Fruit fly (Drosophila melanogaster) whole organism, embryonic: ENCODE results near the gene CG13699.

Experiments
- Awh ChIP-seq: fragments of 200-800 bp; sonication (Bioruptor generic); IDR thresholded peaks from 2 replicates; pipeline ENCODE4, ENCODE4 v1.3.6; 2022; ENCODE audit warnings: missing biosample characterization, missing genetic modification characterization
- Bdp1 ChIP-seq: fragments of 200-800 bp; sonication (Bioruptor generic); optimal IDR thresholded peaks from 3 replicates; lab custom pipeline; 2016; ENCODE audit warnings: missing biosample characterization, missing genetic modification characterization
- CG10431 ChIP-seq: fragments of 200-800 bp; sonication (Bioruptor generic); optimal IDR thresholded peaks from 3 replicates; lab custom pipeline; 2018; ENCODE audit warnings: missing biosample characterization, mild to moderate bottlenecking, missing genetic modification characterization
- CG10543 ChIP-seq: fragments of 200-800 bp; sonication (Bioruptor generic); optimal IDR thresholded peaks from 3 replicates; lab custom pipeline; 2017; ENCODE audit warnings: missing biosample characterization, mild to moderate bottlenecking, missing genetic modification characterization, moderate library complexity
- CG11398 ChIP-seq: fragments of 200-800 bp; sonication (Bioruptor generic); optimal IDR thresholded peaks from 2 replicates; lab custom pipeline; 2016; ENCODE audit warnings: missing biosample characterization, missing genetic modification characterization
- CG11456 ChIP-seq: fragments of 200-800 bp; sonication (Bioruptor generic); IDR thresholded peaks from 3 replicates; pipeline ENCODE4 v1.3.6; 2022; ENCODE audit warnings: missing biosample characterization, missing genetic modification characterization
- CG12659 ChIP-seq: fragments of 200-800 bp; sonication (Bioruptor generic); optimal IDR thresholded peaks from 3 replicates; lab custom pipeline; 2017; ENCODE audit warnings: mild to moderate bottlenecking, missing biosample characterization, missing genetic modification reagents, missing genetic modification characterization
- CG15514 ChIP-seq: fragments of 200-800 bp; sonication (Bioruptor generic); optimal IDR thresholded peaks from 3 replicates; lab custom pipeline; 2017; ENCODE audit warnings: missing biosample characterization, missing genetic modification characterization, mild to moderate bottlenecking, moderate library complexity, missing genetic modification reagents
- CG1602 ChIP-seq: fragments of 200-800 bp; sonication (Bioruptor generic); optimal IDR thresholded peaks from 3 replicates; lab custom pipeline; 2016; ENCODE audit warnings: missing biosample characterization, missing genetic modification characterization
- CG17359 ChIP-seq: fragments of 200-800 bp; sonication (Bioruptor generic); optimal IDR thresholded peaks from 3 replicates; lab custom pipeline; 2018; ENCODE audit warnings: missing biosample characterization, mild to moderate bottlenecking, missing genetic modification characterization, moderate library complexity
- CG18476 ChIP-seq: fragments of 200-800 bp; sonication (Bioruptor generic); optimal IDR thresholded peaks from 2 replicates; lab custom pipeline; 2016; ENCODE audit warnings: missing biosample characterization, mild to moderate bottlenecking, missing genetic modification characterization
- CG18599 ChIP-seq: fragments of 200-800 bp; sonication (Bioruptor generic); optimal IDR thresholded peaks from 3 replicates; lab custom pipeline; 2017; ENCODE audit warnings: missing biosample characterization, missing genetic modification characterization, mild to moderate bottlenecking, moderate library complexity, missing genetic modification reagents
- CG2202 ChIP-seq: fragments of 200-800 bp; sonication (Bioruptor generic); optimal IDR thresholded peaks from 2 replicates; lab custom pipeline; 2018; ENCODE audit warnings: missing biosample characterization, mild to moderate bottlenecking, missing genetic modification characterization
- CG5953 ChIP-seq: fragments of 200-800 bp; sonication (Bioruptor generic); IDR thresholded peaks from 2 replicates; pipeline ENCODE4 v1.3.6; 2022; ENCODE audit warnings: missing biosample characterization, missing genetic modification characterization
- CG7745 ChIP-seq: fragments of 200-800 bp; sonication (Bioruptor generic); optimal IDR thresholded peaks from 2 replicates; lab custom pipeline; 2018; ENCODE audit warnings: missing biosample characterization, mild to moderate bottlenecking, missing genetic modification characterization, moderate library complexity
- CoRest ChIP-seq: fragments of 200-800 bp; sonication (Bioruptor generic); optimal IDR thresholded peaks from 3 replicates; lab custom pipeline; 2018; ENCODE audit warnings: missing biosample characterization, mild to moderate bottlenecking, missing genetic modification characterization, moderate library complexity
- D19B ChIP-seq: fragments of 200-800 bp; sonication (Bioruptor generic); optimal IDR thresholded peaks from 2 replicates; lab custom pipeline; 2017; ENCODE audit warnings: missing biosample characterization, mild to moderate bottlenecking, missing genetic modification characterization
- Deaf1 ChIP-seq: fragments of 200-800 bp; optimal IDR thresholded peaks from 3 replicates; lab custom pipeline; 2019; ENCODE audit warnings: missing biosample characterization, mild to moderate bottlenecking, missing genetic modification characterization, moderate library complexity
- Eip74EF ChIP-seq, 2 experiments: fragments of 200-800 bp in 1 of 2; fragments of >200 bp in 1 of 2; sonication (Bioruptor generic) in 1 of 2; optimal IDR thresholded peaks; 2 replicates each; lab custom pipeline; 2017 to 2019; ENCODE audit warnings: missing biosample characterization in 2 of 2, missing genetic modification characterization in 2 of 2, mild to moderate bottlenecking in 1 of 2, moderate library complexity in 1 of 2
- HmgD ChIP-seq: fragments of 200-800 bp; sonication (Bioruptor generic); optimal IDR thresholded peaks from 3 replicates; lab custom pipeline; 2016; ENCODE audit warnings: missing biosample characterization, missing genetic modification characterization
- Hr78 ChIP-seq, 2 experiments: fragments of 200-800 bp in 1 of 2; fragments of >200 bp in 1 of 2; sonication (Bioruptor generic) in 1 of 2; optimal IDR thresholded peaks; 2 replicates each; lab custom pipeline; 2017 to 2019; ENCODE audit warnings: missing biosample characterization in 2 of 2, missing genetic modification characterization in 2 of 2, mild to moderate bottlenecking in 1 of 2, moderate library complexity in 1 of 2
- MBD-R2 ChIP-seq: fragments of 200-800 bp; sonication (Bioruptor generic); IDR thresholded peaks from 2 replicates; pipeline ENCODE4 v1.3.6; 2022; ENCODE audit warnings: missing biosample characterization, missing genetic modification characterization
- NK7.1 ChIP-seq: fragments of 200-800 bp; sonication (Bioruptor generic); optimal IDR thresholded peaks from 3 replicates; lab custom pipeline; 2016; ENCODE audit warnings: missing biosample characterization, missing genetic modification characterization
- Nf-YA ChIP-seq: fragments of 200-800 bp; sonication (Bioruptor generic); IDR thresholded peaks from 2 replicates; pipeline ENCODE4 v1.3.6; 2022; ENCODE audit warnings: missing biosample characterization, missing genetic modification characterization
- Stat92E ChIP-seq, 3 experiments: fragments of >200 bp in 2 of 3; fragments of 200-800 bp in 1 of 3; sonication (Bioruptor generic) in 1 of 3; optimal IDR thresholded peaks; 2 replicates each; lab custom pipeline; 2017 to 2019; ENCODE audit warnings: missing biosample characterization in 3 of 3, missing genetic modification characterization in 3 of 3, mild to moderate bottlenecking in 1 of 3, moderate library complexity in 1 of 3
- Tbp ChIP-seq: fragments of >200 bp; optimal IDR thresholded peaks from 2 replicates; lab custom pipeline; 2018; ENCODE audit warnings: missing biosample characterization, missing genetic modification characterization
- Xbp1 ChIP-seq: fragments of 200-800 bp; sonication (Bioruptor generic); optimal IDR thresholded peaks from 3 replicates; lab custom pipeline; 2016; ENCODE audit warnings: missing biosample characterization, mild to moderate bottlenecking, missing genetic modification characterization
- bcd ChIP-seq: fragments of 200-800 bp; sonication (Bioruptor generic); optimal IDR thresholded peaks from 2 replicates; lab custom pipeline; 2017; ENCODE audit warnings: missing biosample characterization, mild to moderate bottlenecking, missing genetic modification characterization
- cato ChIP-seq: fragments of 200-800 bp; sonication (Bioruptor generic); optimal IDR thresholded peaks from 2 replicates; lab custom pipeline; 2016; ENCODE audit warnings: missing biosample characterization, missing genetic modification characterization, borderline replicate concordance
- chif ChIP-seq, 2 experiments: fragments of 200-800 bp; sonication (Bioruptor generic); optimal IDR thresholded peaks; 3 replicates each; lab custom pipeline; 2016; ENCODE audit warnings: missing biosample characterization in 2 of 2, missing genetic modification characterization in 2 of 2
- crc ChIP-seq: fragments of 200-800 bp; sonication (Bioruptor generic); optimal IDR thresholded peaks from 2 replicates; lab custom pipeline; 2016; ENCODE audit warnings: missing biosample characterization, missing genetic modification characterization
- cwo ChIP-seq: fragments of 200-800 bp; sonication (Bioruptor generic); optimal IDR thresholded peaks from 3 replicates; lab custom pipeline; 2017; ENCODE audit warnings: missing biosample characterization, missing genetic modification characterization, mild to moderate bottlenecking, moderate library complexity, missing genetic modification reagents
- da ChIP-seq: fragments of 200-800 bp; sonication (Bioruptor generic); optimal IDR thresholded peaks from 2 replicates; lab custom pipeline; 2016; ENCODE audit warnings: missing biosample characterization, missing genetic modification characterization
- dimm ChIP-seq: fragments of 200-800 bp; sonication (Bioruptor generic); IDR thresholded peaks from 2 replicates; pipeline ENCODE4 v1.3.6; 2022; ENCODE audit warnings: missing biosample characterization, missing genetic modification characterization
- dmrt11E ChIP-seq: fragments of 200-800 bp; sonication (Bioruptor generic); optimal IDR thresholded peaks from 3 replicates; lab custom pipeline; 2018; ENCODE audit warnings: missing biosample characterization, mild to moderate bottlenecking, missing genetic modification characterization, moderate library complexity
- fd64A ChIP-seq: fragments of 200-800 bp; sonication (Bioruptor generic); optimal IDR thresholded peaks from 3 replicates; lab custom pipeline; 2018; ENCODE audit warnings: missing biosample characterization, mild to moderate bottlenecking, missing genetic modification characterization
- fru ChIP-seq: fragments of >200 bp; optimal IDR thresholded peaks from 2 replicates; lab custom pipeline; 2017
- gce ChIP-seq: fragments of 200-800 bp; sonication (Bioruptor generic); IDR thresholded peaks from 3 replicates; pipeline ENCODE4 v1.3.6; 2022; ENCODE audit warnings: missing biosample characterization, missing genetic modification characterization
- grau ChIP-seq: fragments of 200-800 bp; optimal IDR thresholded peaks from 3 replicates; lab custom pipeline; 2019; ENCODE audit warnings: missing biosample characterization, mild to moderate bottlenecking, missing genetic modification characterization, moderate library complexity
- jing ChIP-seq: fragments of 200-800 bp; sonication (Bioruptor generic); optimal IDR thresholded peaks from 2 replicates; lab custom pipeline; 2018; ENCODE audit warnings: missing biosample characterization, mild to moderate bottlenecking, missing genetic modification characterization
- lov ChIP-seq, 2 experiments: fragments of 200-800 bp in 1 of 2; fragments of >200 bp in 1 of 2; sonication (Bioruptor generic) in 1 of 2; IDR thresholded peaks in 1 of 2; optimal IDR thresholded peaks in 1 of 2; 2 replicates in 1 of 2; 3 replicates in 1 of 2; pipeline versions ENCODE4 v1.3.6 to Lab custom; 2017 to 2022; ENCODE audit warnings: missing biosample characterization in 1 of 2, missing genetic modification characterization in 1 of 2
- nau ChIP-seq: fragments of 200-800 bp; sonication (Bioruptor generic); optimal IDR thresholded peaks from 3 replicates; lab custom pipeline; 2017; ENCODE audit warnings: missing biosample characterization, mild to moderate bottlenecking, missing genetic modification characterization, missing genetic modification reagents
- oc ChIP-seq: fragments of 200-800 bp; sonication (Bioruptor generic); optimal IDR thresholded peaks from 2 replicates; lab custom pipeline; 2018; ENCODE audit warnings: missing biosample characterization, mild to moderate bottlenecking, missing genetic modification characterization, moderate library complexity
- pnt ChIP-seq: fragments of 200-800 bp; sonication (Bioruptor generic); optimal IDR thresholded peaks from 3 replicates; lab custom pipeline; 2016; ENCODE audit warnings: missing biosample characterization, missing genetic modification characterization
- so ChIP-seq: fragments of 200-800 bp; sonication (Bioruptor generic); IDR thresholded peaks from 3 replicates; pipeline ENCODE4 v1.3.6; 2022; ENCODE audit warnings: missing biosample characterization, missing genetic modification characterization
- unc-4 ChIP-seq: fragments of 200-800 bp; sonication (Bioruptor generic); IDR thresholded peaks from 2 replicates; pipeline ENCODE4 v1.3.6; 2022; ENCODE audit warnings: missing biosample characterization, missing genetic modification characterization; ENCODE audit not compliant: partially characterized antibody

Gene CG13699

dm6 chr3L:18185542-18186312 is 23.4 kb upstream of the CG13699 start, which contains the start of gene hid (continued):
- TF ChIP-seq Xbp1 = peak; percentile 88
- TF ChIP-seq Hr78 (GFP tag; optimal IDR thresholded peaks at IDR 0.05; lab: Kevin White, UChicago) = peak in 1 of 2 experiments; percentile 68
- peak; percentile 76 for TF ChIP-seq CG10543
- TF ChIP-seq CG15514 (GFP tag; lab: Kevin White, UChicago) = peak; percentile 28
- peak; percentile 79 for TF ChIP-seq HmgD
- peak; percentile 90 for TF ChIP-seq dmrt11E (tag; lab: Kevin White, UChicago)
- peak; percentile 65; the same call in 1 of the 2 replicates for TF ChIP-seq Nf-YA (GFP tag; lab: Robert Waterston, UW)
- peak; percentile 98 for TF ChIP-seq D19B (GFP tag; lab: Kevin White, UChicago)
- TF ChIP-seq oc = peak; percentile 31
- TF ChIP-seq Eip74EF (GFP tag; optimal IDR thresholded peaks at IDR 0.05; lab: Kevin White, UChicago) = peak in 1 of 2 experiments; percentile 75
- TF ChIP-seq CG18476 (GFP tag; lab: Kevin White, UChicago) = peak; percentile 89
- peak; percentile 74 for TF ChIP-seq Bdp1 (GFP tag; lab: Kevin White, UChicago)
- TF ChIP-seq CG11398 (GFP tag; lab: Kevin White, UChicago) = peak; percentile 71
- TF ChIP-seq pnt = peak; percentile 90
- peak; percentile 92 for TF ChIP-seq CoRest (tag; lab: Kevin White, UChicago)
- no peak; the same call in 2 of the 3 replicates for TF ChIP-seq CG11456
- peak; percentile 57; the same call in 1 of the 2 replicates for TF ChIP-seq CG5953 (GFP tag; lab: Robert Waterston, UW)
- TF ChIP-seq CG7745 (tag; lab: Kevin White, UChicago) = peak; percentile 25
- peak; percentile 23; the same call in 1 of the 2 replicates for TF ChIP-seq MBD-R2 (GFP tag; lab: Robert Waterston, UW)
- peak; percentile 79 for TF ChIP-seq cwo (GFP tag; lab: Kevin White, UChicago)
- no peak for TF ChIP-seq lov (optimal IDR thresholded peaks at IDR 0.05; lab: Kevin White, UChicago)
- TF ChIP-seq lov (GFP tag; IDR thresholded peaks at IDR 0.05; lab: Robert Waterston, UW) = peak; percentile 67; the same call in 1 of the 3 replicates
- TF ChIP-seq CG17359 (tag; lab: Kevin White, UChicago) = peak; percentile 79
- no peak for TF ChIP-seq Tbp (GFP tag; lab: Kevin White, UChicago)
- peak; percentile 62 for TF ChIP-seq crc (GFP tag; lab: Kevin White, UChicago)
- TF ChIP-seq Deaf1 = peak; percentile 63
- peak; percentile 85 for TF ChIP-seq NK7.1 (GFP tag; lab: Kevin White, UChicago)
- TF ChIP-seq dimm (GFP tag; lab: Robert Waterston, UW) = no peak; the same call in 1 of the 2 replicates
- TF ChIP-seq unc-4 (GFP tag; lab: Robert Waterston, UW) = no peak
- TF ChIP-seq cato (GFP tag; lab: Kevin White, UChicago) = peak; percentile 80
- peak; percentile 73 for TF ChIP-seq CG2202
- peak; percentile 75 for TF ChIP-seq nau (GFP tag; lab: Kevin White, UChicago)
- peak in 1 of 3 experiments; percentile 92 for TF ChIP-seq Stat92E (GFP tag; optimal IDR thresholded peaks at IDR 0.05; lab: Kevin White, UChicago)
- peak; percentile 91 for TF ChIP-seq CG1602
- peak; percentile 77 for TF ChIP-seq CG12659 (GFP tag; lab: Kevin White, UChicago)
- TF ChIP-seq CG18599 (GFP tag; lab: Kevin White, UChicago) = peak; percentile 80
- TF ChIP-seq gce = no peak; the same call in 2 of the 3 replicates
- TF ChIP-seq da (GFP tag; lab: Kevin White, UChicago) = peak; percentile 42
- TF ChIP-seq CG10431 (GFP tag; lab: Kevin White, UChicago) = peak; percentile 62
- no peak for TF ChIP-seq fru (lab: Kevin White, UChicago)
- peak; percentile 71 for TF ChIP-seq Awh
- peak; percentile 64 to 93 for TF ChIP-seq chif (GFP tag; optimal IDR thresholded peaks at IDR 0.05; lab: Kevin White, UChicago)
- peak; percentile 85 for TF ChIP-seq grau (tag; lab: Kevin White, UChicago)
- TF ChIP-seq fd64A = peak; percentile 50
- TF ChIP-seq bcd (GFP tag; lab: Kevin White, UChicago) = peak; percentile 87
- peak; percentile 77 for TF ChIP-seq jing (GFP tag; lab: Kevin White, UChicago)
- TF ChIP-seq so = peak; percentile 72; the same call in 2 of the 3 replicates
